Worm (Caenorhabditis elegans) whole organism, early embryonic: Measurements from ENCODE around the gene ttbk-5.

Experiments
- aly-1 ChIP-seq: sonication (generic microtip); optimal IDR thresholded peaks from 2 replicates; lab custom pipeline; 2016; ENCODE audit warnings: missing genetic modification characterization, missing compliant biosample characterization
- ama-1 ChIP-seq: fragments of 150-350 bp; optimal IDR thresholded peaks from 2 replicates; lab custom pipeline; 2014
- ceh-13 ChIP-seq: fragments of 200-800 bp; sonication (Bioruptor generic); optimal IDR thresholded peaks from 2 replicates; lab custom pipeline; 2018; ENCODE audit warnings: mild to moderate bottlenecking, missing genetic modification characterization, missing compliant biosample characterization
- ets-7 ChIP-seq: sonication (generic microtip); optimal IDR thresholded peaks from 2 replicates; lab custom pipeline; 2016; ENCODE audit warnings: missing genotype, missing genetic modification characterization, missing compliant biosample characterization
- flt-1 ChIP-seq: fragments of 200-800 bp; sonication (Bioruptor generic); IDR thresholded peaks from 2 replicates; pipeline ENCODE4 v1.3.6; 2022; ENCODE audit warnings: missing genetic modification characterization, missing compliant biosample characterization
- hmg-4 ChIP-seq: fragments of 200-800 bp; sonication (Bioruptor generic); optimal IDR thresholded peaks from 2 replicates; lab custom pipeline; 2018; ENCODE audit warnings: mild to moderate bottlenecking, missing genetic modification characterization, missing compliant biosample characterization
- hnd-1 ChIP-seq: sonication (generic microtip); optimal IDR thresholded peaks from 2 replicates; lab custom pipeline; 2016; ENCODE audit warnings: missing genetic modification characterization, missing compliant biosample characterization
- pes-1 ChIP-seq: fragments of 200-800 bp; sonication (Bioruptor generic); IDR thresholded peaks from 2 replicates; pipeline ENCODE4 v1.3.6; 2022; ENCODE audit warnings: missing genetic modification reagents, missing genetic modification characterization, missing compliant biosample characterization
- scrt-1 ChIP-seq: fragments of 200-800 bp; sonication (Bioruptor generic); IDR thresholded peaks from 2 replicates; pipeline ENCODE4 v1.3.6; 2022; ENCODE audit warnings: missing genetic modification characterization, missing compliant biosample characterization
- tbx-11 ChIP-seq: fragments of 200-800 bp; sonication (Bioruptor generic); IDR thresholded peaks from 2 replicates; pipeline ENCODE4 v1.3.6; 2022; ENCODE audit warnings: missing genetic modification characterization, missing compliant biosample characterization
- tbx-37 ChIP-seq: fragments of 200-800 bp; sonication (Bioruptor generic); conservative IDR thresholded peaks from 2 replicates; pipeline ENCODE4 v1.3.6; 2022; ENCODE audit warnings: missing genetic modification reagents, missing genetic modification characterization, missing compliant biosample characterization

- TF ChIP-seq ama-1 (lab: Kevin White, UChicago), result no peak
- no peak for TF ChIP-seq hnd-1 (tag; lab: Kevin White, UChicago)
- no peak for TF ChIP-seq ceh-13 (GFP tag; lab: Kevin White, UChicago)
- no peak for TF ChIP-seq pes-1 (GFP tag; lab: Robert Waterston, UW)
- no peak for TF ChIP-seq ets-7 (tag; lab: Kevin White, UChicago)
- no peak for TF ChIP-seq tbx-37 (GFP tag; lab: Robert Waterston, UW)
- TF ChIP-seq tbx-11 (GFP tag; lab: Robert Waterston, UW), result no peak
- no peak for TF ChIP-seq aly-1 (tag; lab: Kevin White, UChicago)
- no peak for TF ChIP-seq scrt-1 (GFP tag; lab: Robert Waterston, UW)
- no peak for TF ChIP-seq hmg-4 (GFP tag; lab: Kevin White, UChicago)
- TF ChIP-seq flt-1 (GFP tag; lab: Robert Waterston, UW), result no peak
Measured at ce11 chrIV:10111441-10111840, 21.0 kb downstream of the ttbk-5 start, which contains the start of gene spch-1.
